Worm (Caenorhabditis elegans) whole organism, L3 larva: ENCODE data around the gene col-13.

Experiments
- R02D3.7 ChIP-seq: fragments of 150-350 bp; optimal IDR thresholded peaks from 2 replicates; lab custom pipeline; 2014; ENCODE audit warnings: missing biosample characterization, missing genetic modification characterization
- ama-1 ChIP-seq: fragments of 150-350 bp; optimal IDR thresholded peaks from 2 replicates; lab custom pipeline; 2018
- ceh-28 ChIP-seq: fragments of 150-350 bp; optimal IDR thresholded peaks from 2 replicates; lab custom pipeline; 2014; ENCODE audit warnings: missing biosample characterization, missing genetic modification reagents, missing genetic modification characterization
- daf-12 ChIP-seq: fragments of 150-350 bp; optimal IDR thresholded peaks from 2 replicates; lab custom pipeline; 2014; ENCODE audit warnings: missing biosample characterization, missing genetic modification reagents, missing genetic modification characterization
- jun-1 ChIP-seq: fragments of 150-350 bp; optimal IDR thresholded peaks from 2 replicates; lab custom pipeline; 2014; ENCODE audit warnings: missing biosample characterization, missing genetic modification reagents, missing genetic modification characterization
- nhr-11 ChIP-seq: fragments of 150-350 bp; optimal IDR thresholded peaks from 2 replicates; lab custom pipeline; 2014; ENCODE audit warnings: missing biosample characterization, missing genetic modification characterization
- nhr-43 ChIP-seq: sonication (generic microtip); optimal IDR thresholded peaks from 2 replicates; lab custom pipeline; 2016; ENCODE audit warnings: mild to moderate bottlenecking, missing genetic modification characterization, missing compliant biosample characterization; ENCODE audit not compliant: poor library complexity, severe bottlenecking
- tbx-2 ChIP-seq: sonication (generic microtip); optimal IDR thresholded peaks from 2 replicates; lab custom pipeline; 2016; ENCODE audit warnings: mild to moderate bottlenecking, missing genetic modification characterization, missing compliant biosample characterization
- unc-62 ChIP-seq: fragments of 150-350 bp; sonication (generic microtip); optimal IDR thresholded peaks from 4 replicates; lab custom pipeline; 2014; ENCODE audit warnings: missing biosample characterization, missing genetic modification reagents, missing genetic modification characterization

ce11 chrV:10426253-10426652 lies 4.6 kb upstream of the col-13 start, which contains the start of gene apc-10:
- TF ChIP-seq nhr-11 (tag; lab: Kevin White, UChicago) (no peak), R02D3.7 (tag; lab: Kevin White, UChicago) (no peak), ceh-28 (tag; lab: Kevin White, UChicago) (no peak), ama-1 (lab: Kevin White, UChicago) (no peak), nhr-43 (tag; lab: Kevin White, UChicago) (no peak), tbx-2 (no peak), jun-1 (no peak), unc-62 (no peak), daf-12 (tag; lab: Kevin White, UChicago) (no peak)
